Worm (Caenorhabditis elegans): ENCODE data around the gene top-2.

The top-2 gene

DNA sequence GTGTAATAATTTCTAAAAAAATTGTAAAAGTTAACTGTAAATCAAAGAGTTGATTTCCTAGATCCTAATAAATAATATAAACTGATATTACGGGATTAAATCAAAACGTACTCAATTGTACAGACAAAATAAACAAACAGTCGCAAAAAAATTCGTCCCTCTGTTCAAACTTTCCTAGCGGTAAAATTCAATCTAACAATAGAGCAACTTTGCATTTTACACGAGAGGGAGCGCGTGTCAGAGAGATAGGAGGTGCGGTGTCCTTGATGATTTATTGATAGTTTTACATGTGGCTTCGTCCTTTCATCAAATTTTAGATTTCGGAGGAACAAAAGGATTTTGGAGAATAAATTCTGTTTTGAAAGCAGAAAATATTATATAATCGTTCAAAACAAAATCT lies 44.3 kb upstream of the top-2 start:
- TF ChIP-seq unc-62 (GFP tag; optimal IDR thresholded peaks at IDR 0.05 in 1 of 2): peak in 1 of 2 experiments; percentile 95
- TF ChIP-seq unc-62 (tag; optimal IDR thresholded peaks at IDR 0.05): no peak
- TF ChIP-seq mdt-29 (GFP tag; IDR thresholded peaks at IDR 0.05): no peak
- no peak for TF ChIP-seq zip-11 (GFP tag; IDR thresholded peaks at IDR 0.05)
- no peak for TF ChIP-seq nhr-42 (GFP tag; IDR thresholded peaks at IDR 0.05)
- no peak for TF ChIP-seq madf-9 (GFP tag; conservative IDR thresholded peaks at IDR 0.05)
- TF ChIP-seq daf-12 (tag; optimal IDR thresholded peaks at IDR 0.05): no peak
- peak; percentile 32 for TF ChIP-seq pqm-1 (tag; optimal IDR thresholded peaks at IDR 0.05)
- no peak for TF ChIP-seq set-16 (GFP tag; IDR thresholded peaks at IDR 0.05)
- TF ChIP-seq egl-27 (tag; optimal IDR thresholded peaks at IDR 0.05): no peak
- peak in 1 of 2 experiments; percentile 60 for TF ChIP-seq mdl-1 (tag; optimal IDR thresholded peaks at IDR 0.05)
- TF ChIP-seq Y75B8A.6 (GFP tag; IDR thresholded peaks at IDR 0.05): no peak
- no peak for TF ChIP-seq php-3 (GFP tag; IDR thresholded peaks at IDR 0.05)
- peak; percentile 18 for TF ChIP-seq hlh-11 (tag; optimal IDR thresholded peaks at IDR 0.05)
- TF ChIP-seq mes-2 (tag; optimal IDR thresholded peaks at IDR 0.05; ENCODE audit: poor library complexity, severe bottlenecking): peak; percentile 63
- TF ChIP-seq pha-4 (GFP tag; IDR thresholded peaks at IDR 0.05): no peak
- TF ChIP-seq pha-4 (tag; optimal IDR thresholded peaks at IDR 0.05): peak; percentile 70
- no peak for TF ChIP-seq cey-2 (tag; optimal IDR thresholded peaks at IDR 0.05; ENCODE audit: borderline replicate concordance, insufficient read depth)
- TF ChIP-seq nhr-41 (GFP tag; IDR thresholded peaks at IDR 0.05): no peak
- TF ChIP-seq lin-38 (GFP tag; IDR thresholded peaks at IDR 0.05): no peak
- no peak for TF ChIP-seq aha-1 (tag)
- no peak for TF ChIP-seq egl-43 (GFP tag; IDR thresholded peaks at IDR 0.05)
- no peak for TF ChIP-seq lin-1 (GFP tag; IDR thresholded peaks at IDR 0.05)
- no peak for TF ChIP-seq D1046.2 (GFP tag; IDR thresholded peaks at IDR 0.05)
- TF ChIP-seq spr-3 (GFP tag; optimal IDR thresholded peaks at IDR 0.05): no peak
- no peak for TF ChIP-seq dve-1 (tag; optimal IDR thresholded peaks at IDR 0.05; ENCODE audit: insufficient read depth)
- TF ChIP-seq dmd-9 (GFP tag; IDR thresholded peaks at IDR 0.05): no peak
- peak; percentile 91 for TF ChIP-seq hlh-30 (tag; optimal IDR thresholded peaks at IDR 0.05; ENCODE audit: insufficient read depth)
- no peak for TF ChIP-seq F49E8.2 (tag; optimal IDR thresholded peaks at IDR 0.05; ENCODE audit: borderline replicate concordance)
- no peak for TF ChIP-seq zfp-2 (tag; optimal IDR thresholded peaks at IDR 0.05)
- no peak for TF ChIP-seq lin-29 (GFP tag; IDR thresholded peaks at IDR 0.05)
- TF ChIP-seq jun-1 (tag; optimal IDR thresholded peaks at IDR 0.05): no peak
- no peak for TF ChIP-seq mxl-2 (GFP tag; conservative IDR thresholded peaks at IDR 0.05)
- no peak for TF ChIP-seq vab-7 (GFP tag; IDR thresholded peaks at IDR 0.05)
- no peak for TF ChIP-seq duxl-1 (tag; optimal IDR thresholded peaks at IDR 0.05; ENCODE audit: poor library complexity)
- no peak for TF ChIP-seq skn-1 (tag; optimal IDR thresholded peaks at IDR 0.05)
- TF ChIP-seq nhr-6 (tag; optimal IDR thresholded peaks at IDR 0.05): peak; percentile 35
- TF ChIP-seq ctbp-1 (GFP tag; IDR thresholded peaks at IDR 0.05): no peak
- TF ChIP-seq ces-1 (GFP tag; optimal IDR thresholded peaks at IDR 0.05): no peak
- TF ChIP-seq sdz-12 (GFP tag; optimal IDR thresholded peaks at IDR 0.05): no peak
- TF ChIP-seq ceh-20 (GFP tag; IDR thresholded peaks at IDR 0.05): no peak
- no peak for TF ChIP-seq lin-39 (tag; optimal IDR thresholded peaks at IDR 0.05)
- no peak for TF ChIP-seq T20F7.1 (GFP tag; optimal IDR thresholded peaks at IDR 0.05)
- TF ChIP-seq aly-2 (tag; optimal IDR thresholded peaks at IDR 0.05): no peak
- no peak for TF ChIP-seq nhr-237 (tag; optimal IDR thresholded peaks at IDR 0.05)
- no peak for TF ChIP-seq nhr-11 (tag; optimal IDR thresholded peaks at IDR 0.05)
- TF ChIP-seq nhr-77 (tag; optimal IDR thresholded peaks at IDR 0.05): no peak
- TF ChIP-seq ztf-7 (tag; optimal IDR thresholded peaks at IDR 0.05): no peak
- no peak for TF ChIP-seq unc-39 (tag; optimal IDR thresholded peaks at IDR 0.05)
- TF ChIP-seq daf-8 (GFP tag; IDR thresholded peaks at IDR 0.05): no peak
- no peak for TF ChIP-seq lir-3 (tag; optimal IDR thresholded peaks at IDR 0.05)
- no peak for TF ChIP-seq F37D6.2 (tag; optimal IDR thresholded peaks at IDR 0.05)

Measured in whole organism, L4 larva.